Fruit fly (Drosophila melanogaster): ENCODE measurements around the gene heca.

heca gene

dm6 chr3R:30275970-30276369 is 1.8 kb upstream of the heca start:
- TF ChIP-seq OdsH (GFP tag; optimal IDR thresholded peaks at IDR 0.05), result no peak
- no peak for TF ChIP-seq Hr38 (GFP tag; optimal IDR thresholded peaks at IDR 0.05)
- TF ChIP-seq Hr39 (GFP tag; optimal IDR thresholded peaks at IDR 0.05), result no peak
- TF ChIP-seq CG6163 (GFP tag; IDR thresholded peaks at IDR 0.05), result no peak
- TF ChIP-seq CG11762 (GFP tag; optimal IDR thresholded peaks at IDR 0.05; ENCODE audit: insufficient read depth), result no peak
- TF ChIP-seq Sox15 (GFP tag; optimal IDR thresholded peaks at IDR 0.05), result no peak
- no peak for TF ChIP-seq CG3032 (tag; optimal IDR thresholded peaks at IDR 0.05)
- TF ChIP-seq CG34406 (GFP tag; optimal IDR thresholded peaks at IDR 0.05), result no peak
- no peak for TF ChIP-seq CG11902 (GFP tag; optimal IDR thresholded peaks at IDR 0.05)
- no peak for TF ChIP-seq Eip75B (GFP tag; optimal IDR thresholded peaks at IDR 0.05)
- TF ChIP-seq CG6808 (GFP tag; optimal IDR thresholded peaks at IDR 0.05), result no peak
- no peak for TF ChIP-seq acj6 (GFP tag; optimal IDR thresholded peaks at IDR 0.05)
- no peak for TF ChIP-seq salr (GFP tag; optimal IDR thresholded peaks at IDR 0.05)
- TF ChIP-seq Smox (GFP tag; optimal IDR thresholded peaks at IDR 0.05), result no peak
- no peak for TF ChIP-seq Eip78C (GFP tag)
- no peak for TF ChIP-seq Sox102F (GFP tag; optimal IDR thresholded peaks at IDR 0.05)
- TF ChIP-seq CG1621 (tag; optimal IDR thresholded peaks at IDR 0.05), result no peak
- TF ChIP-seq CG6276 (GFP tag; optimal IDR thresholded peaks at IDR 0.05), result no peak
- no peak for TF ChIP-seq Blimp-1 (GFP tag; optimal IDR thresholded peaks at IDR 0.05)
- no peak for TF ChIP-seq CG3919 (GFP tag; optimal IDR thresholded peaks at IDR 0.05)

- TF ChIP-seq Hr38 (GFP tag; optimal IDR thresholded peaks at IDR 0.05), result no peak
- peak; percentile 96 for TF ChIP-seq Eip78C (GFP tag)
- peak; percentile 50 to 64 for TF ChIP-seq salr (GFP tag; optimal IDR thresholded peaks at IDR 0.05)
- peak; percentile 46; the same call in 1 of the 2 replicates for TF ChIP-seq Gug (GFP tag; IDR thresholded peaks at IDR 0.05)
- TF ChIP-seq CG6792 (GFP tag; optimal IDR thresholded peaks at IDR 0.05), result peak; percentile 75
- TF ChIP-seq lz (GFP tag; optimal IDR thresholded peaks at IDR 0.05), result peak; percentile 90
- TF ChIP-seq dsx (GFP tag; optimal IDR thresholded peaks at IDR 0.05; ENCODE audit: poor library complexity, severe bottlenecking), result peak; percentile 91
- peak; percentile 98 for TF ChIP-seq Blimp-1 (GFP tag; optimal IDR thresholded peaks at IDR 0.05)
- peak; percentile 87 for TF ChIP-seq Hr39 (GFP tag; optimal IDR thresholded peaks at IDR 0.05)
- TF ChIP-seq CG8319 (GFP tag; optimal IDR thresholded peaks at IDR 0.05), result peak; percentile 5
- TF ChIP-seq CG34406 (GFP tag; optimal IDR thresholded peaks at IDR 0.05), result peak; percentile 78
- peak; percentile 84 for TF ChIP-seq fd59A (GFP tag; optimal IDR thresholded peaks at IDR 0.05)
- peak; percentile 90 for TF ChIP-seq Ets96B (tag; optimal IDR thresholded peaks at IDR 0.05)
- TF ChIP-seq spab (GFP tag; optimal IDR thresholded peaks at IDR 0.05), result peak; percentile 86
- peak; percentile 84 for TF ChIP-seq CG31627 (GFP tag; optimal IDR thresholded peaks at IDR 0.05)
- peak; percentile 76 for TF ChIP-seq CG9139 (GFP tag; optimal IDR thresholded peaks at IDR 0.05)
- peak; percentile 91 for TF ChIP-seq CG3032 (tag; optimal IDR thresholded peaks at IDR 0.05)
- peak; percentile 98 for TF ChIP-seq fkh (GFP tag; optimal IDR thresholded peaks at IDR 0.05)
- TF ChIP-seq Smox (GFP tag; optimal IDR thresholded peaks at IDR 0.05), result peak; percentile 90
- TF ChIP-seq svp (GFP tag), result peak; percentile 95
- TF ChIP-seq CG7368 (GFP tag; optimal IDR thresholded peaks at IDR 0.05), result peak; percentile 33
- peak; percentile 94 for TF ChIP-seq esn (GFP tag; optimal IDR thresholded peaks at IDR 0.05)
- TF ChIP-seq eg (GFP tag; IDR thresholded peaks at IDR 0.05), result peak; percentile 78
- TF ChIP-seq CG10669 (GFP tag; optimal IDR thresholded peaks at IDR 0.05), result peak; percentile 89
- TF ChIP-seq Sox102F (GFP tag; optimal IDR thresholded peaks at IDR 0.05), result peak; percentile 89
- TF ChIP-seq Met (GFP tag; optimal IDR thresholded peaks at IDR 0.05), result peak; percentile 93
- TF ChIP-seq cyc (GFP tag; optimal IDR thresholded peaks at IDR 0.05), result peak; percentile 80
- TF ChIP-seq CG11294 (GFP tag; IDR thresholded peaks at IDR 0.05), result peak; percentile 30; the same call in 1 of the 2 replicates
- peak; percentile 26 for TF ChIP-seq Lpt (GFP tag; optimal IDR thresholded peaks at IDR 0.05)
- TF ChIP-seq CG11762 (GFP tag; optimal IDR thresholded peaks at IDR 0.05; ENCODE audit: insufficient read depth), result peak; percentile 49
- peak; percentile 89 for TF ChIP-seq Eip75B (GFP tag; optimal IDR thresholded peaks at IDR 0.05)
- TF ChIP-seq CG8632 (GFP tag; optimal IDR thresholded peaks at IDR 0.05), result peak; percentile 64
- peak; percentile 61 for TF ChIP-seq CG6276 (GFP tag; optimal IDR thresholded peaks at IDR 0.05)
- TF ChIP-seq Sox15 (GFP tag; optimal IDR thresholded peaks at IDR 0.05), result peak; percentile 63
- peak; percentile 91 for TF ChIP-seq topi (GFP tag; optimal IDR thresholded peaks at IDR 0.05)
- TF ChIP-seq achi (GFP tag; optimal IDR thresholded peaks at IDR 0.05), result peak; percentile 74
- TF ChIP-seq CG4318 (GFP tag; optimal IDR thresholded peaks at IDR 0.05), result no peak
- peak; percentile 70 for TF ChIP-seq pdm3 (GFP tag; optimal IDR thresholded peaks at IDR 0.05)
- peak; percentile 76 for TF ChIP-seq Ets21C (GFP tag; optimal IDR thresholded peaks at IDR 0.05)
- no peak for TF ChIP-seq fd85E (GFP tag; optimal IDR thresholded peaks at IDR 0.05)
These were observed 1.1 kb upstream of the heca start for dm6 chr3R:30276482-30277282.

All from whole organism, prepupa.